Worm (Caenorhabditis elegans) whole organism, L1 larva: ENCODE results near the gene T27E7.9.
A peak's percentile ranks its signal among the peaks of the same experiment; 100 is the strongest.

ENCODE experiments used
- C04F5.9 ChIP-seq: sonication (generic microtip); optimal IDR thresholded peaks from 2 replicates; lab custom pipeline; 2016; ENCODE audit warnings: missing genetic modification characterization, missing compliant biosample characterization
- C16A3.4 ChIP-seq: fragments of 150-350 bp; optimal IDR thresholded peaks from 2 replicates; lab custom pipeline; 2014; ENCODE audit warnings: missing biosample characterization, missing genetic modification characterization
- C34B4.2 ChIP-seq: sonication (generic microtip); optimal IDR thresholded peaks from 2 replicates; lab custom pipeline; 2017; ENCODE audit warnings: mild to moderate bottlenecking, missing genetic modification characterization, missing compliant biosample characterization
- F16B12.6 ChIP-seq: fragments of 150-350 bp; optimal IDR thresholded peaks from 2 replicates; lab custom pipeline; 2014; ENCODE audit warnings: missing biosample characterization, missing genetic modification characterization
- alr-1 ChIP-seq: fragments of 200-800 bp; sonication (Bioruptor generic); optimal IDR thresholded peaks from 2 replicates; lab custom pipeline; 2018; ENCODE audit warnings: borderline replicate concordance, mild to moderate bottlenecking, missing genetic modification characterization, missing compliant biosample characterization
- aly-2 ChIP-seq: fragments of 150-350 bp; optimal IDR thresholded peaks from 2 replicates; lab custom pipeline; 2014; ENCODE audit warnings: missing biosample characterization, missing genetic modification characterization
- ceh-63 ChIP-seq: fragments of 200-800 bp; sonication (Bioruptor generic); optimal IDR thresholded peaks from 2 replicates; lab custom pipeline; 2018; ENCODE audit warnings: mild to moderate bottlenecking, missing genetic modification characterization, missing compliant biosample characterization
- ceh-8 ChIP-seq: fragments of 200-800 bp; sonication (Bioruptor generic); optimal IDR thresholded peaks from 2 replicates; lab custom pipeline; 2018; ENCODE audit warnings: mild to moderate bottlenecking, missing genetic modification characterization, moderate library complexity, missing compliant biosample characterization
- ceh-82 ChIP-seq, 3 experiments: fragments of 150-350 bp in 1 of 3; sonication (generic microtip) in 2 of 3; optimal IDR thresholded peaks; 2 replicates each; lab custom pipeline; 2014 to 2017; ENCODE audit warnings: missing biosample characterization in 3 of 3, missing genetic modification characterization in 3 of 3
- ceh-88 ChIP-seq: fragments of 200-800 bp; sonication (Bioruptor generic); IDR thresholded peaks from 2 replicates; pipeline ENCODE4 v1.3.6; 2022; ENCODE audit warnings: missing genetic modification characterization, missing compliant biosample characterization
- ceh-90 ChIP-seq: sonication (generic microtip); optimal IDR thresholded peaks from 2 replicates; lab custom pipeline; 2016; ENCODE audit warnings: missing genetic modification characterization, missing compliant biosample characterization
- ces-1 ChIP-seq: fragments of 150-350 bp; optimal IDR thresholded peaks from 2 replicates; lab custom pipeline; 2014; ENCODE audit warnings: missing biosample characterization, missing genetic modification reagents, missing genetic modification characterization
- efl-1 ChIP-seq, 4 experiments: fragments of 150-350 bp; optimal IDR thresholded peaks in 3 of 4; peaks in 1 of 4; 1 replicate in 1 of 4; 2 replicates in 3 of 4; lab custom pipeline; 2014; ENCODE audit warnings: missing biosample characterization in 2 of 4, missing genetic modification characterization in 2 of 4, missing genetic modification reagents in 2 of 4
- egl-13 ChIP-seq: sonication (generic microtip); optimal IDR thresholded peaks from 2 replicates; lab custom pipeline; 2016; ENCODE audit warnings: missing genotype, missing genetic modification reagents, missing genetic modification characterization, missing compliant biosample characterization
- egl-27 ChIP-seq, 2 experiments: fragments of 150-350 bp in 1 of 2; sonication (generic microtip); optimal IDR thresholded peaks; 3 replicates each; lab custom pipeline; 2017 to 2018; ENCODE audit warnings: missing biosample characterization in 2 of 2, missing genetic modification characterization in 2 of 2, missing genetic modification reagents in 2 of 2
- elt-2 ChIP-seq: sonication (generic microtip); optimal IDR thresholded peaks from 2 replicates; lab custom pipeline; 2016; ENCODE audit warnings: missing genetic modification characterization, mild to moderate bottlenecking, inconsistent platforms, missing compliant biosample characterization, missing genetic modification reagents
- elt-3 ChIP-seq, 6 experiments: fragments of 150-350 bp in 1 of 6; sonication (generic microtip); optimal IDR thresholded peaks; 2 replicates each; lab custom pipeline; 2017 to 2018; ENCODE audit warnings: missing biosample characterization in 6 of 6, missing genetic modification characterization in 6 of 6, inconsistent platforms in 1 of 6
- ets-5 ChIP-seq: fragments of 200-800 bp; sonication (Bioruptor generic); IDR thresholded peaks from 2 replicates; pipeline ENCODE4 v1.3.6; 2022; ENCODE audit warnings: missing genetic modification characterization, missing compliant biosample characterization
- fos-1 ChIP-seq: fragments of 150-350 bp; optimal IDR thresholded peaks from 2 replicates; lab custom pipeline; 2014; ENCODE audit warnings: missing biosample characterization, missing genetic modification characterization
- grh-1 ChIP-seq: fragments of 200-800 bp; sonication (Bioruptor generic); IDR thresholded peaks from 2 replicates; pipeline ENCODE4 v1.3.6; 2022; ENCODE audit warnings: missing genetic modification reagents, missing genetic modification characterization, missing compliant biosample characterization
- hlh-17 ChIP-seq: fragments of 200-800 bp; sonication (Bioruptor generic); optimal IDR thresholded peaks from 2 replicates; lab custom pipeline; 2018; ENCODE audit warnings: missing genetic modification characterization, mild to moderate bottlenecking, missing compliant biosample characterization, moderate library complexity, borderline replicate concordance
- hlh-4 ChIP-seq: sonication (generic microtip); optimal IDR thresholded peaks from 2 replicates; lab custom pipeline; 2016; ENCODE audit warnings: mild to moderate bottlenecking, missing genetic modification characterization, missing compliant biosample characterization
- isw-1 ChIP-seq: fragments of 200-800 bp; sonication (Bioruptor generic); IDR thresholded peaks from 2 replicates; pipeline ENCODE4 v1.3.6; 2022; ENCODE audit warnings: missing genetic modification characterization, missing compliant biosample characterization
- lin-14 ChIP-seq: fragments of 200-800 bp; sonication (Bioruptor generic); optimal IDR thresholded peaks from 2 replicates; lab custom pipeline; 2018; ENCODE audit warnings: mild to moderate bottlenecking, missing genetic modification characterization, moderate library complexity, missing compliant biosample characterization
- lir-3 ChIP-seq: sonication (generic microtip); optimal IDR thresholded peaks from 2 replicates; lab custom pipeline; 2016; ENCODE audit warnings: mild to moderate bottlenecking, missing genetic modification characterization, moderate library complexity, missing compliant biosample characterization; ENCODE audit not compliant: poor library complexity
- lsy-2 ChIP-seq, 2 experiments: fragments of 150-350 bp; optimal IDR thresholded peaks; 2 replicates each; lab custom pipeline; 2014; ENCODE audit warnings: missing biosample characterization in 2 of 2, missing genetic modification characterization in 2 of 2
- mdl-1 ChIP-seq, 2 experiments: fragments of 150-350 bp; optimal IDR thresholded peaks; 2 replicates each; lab custom pipeline; 2014 to 2017; ENCODE audit warnings: missing biosample characterization in 2 of 2, missing genetic modification characterization in 2 of 2, inconsistent platforms in 1 of 2
- mef-2 ChIP-seq: fragments of 150-350 bp; optimal IDR thresholded peaks from 2 replicates; lab custom pipeline; 2014; ENCODE audit warnings: missing biosample characterization, missing genetic modification characterization
- mep-1 ChIP-seq: fragments of 150-350 bp; optimal IDR thresholded peaks from 2 replicates; lab custom pipeline; 2014; ENCODE audit warnings: missing biosample characterization, missing genetic modification characterization
- nhr-11 ChIP-seq: fragments of 150-350 bp; optimal IDR thresholded peaks from 2 replicates; lab custom pipeline; 2014; ENCODE audit warnings: missing biosample characterization, missing genetic modification characterization
- nhr-12 ChIP-seq: sonication (generic microtip); optimal IDR thresholded peaks from 2 replicates; lab custom pipeline; 2017; ENCODE audit warnings: missing biosample characterization, missing genetic modification characterization
- nhr-20 ChIP-seq: sonication (generic microtip); optimal IDR thresholded peaks from 2 replicates; lab custom pipeline; 2016; ENCODE audit warnings: mild to moderate bottlenecking, missing genetic modification characterization, missing compliant biosample characterization
- nhr-237 ChIP-seq: fragments of 150-350 bp; optimal IDR thresholded peaks from 2 replicates; lab custom pipeline; 2014; ENCODE audit warnings: missing biosample characterization, missing genetic modification characterization
- nhr-47 ChIP-seq: sonication (generic microtip); optimal IDR thresholded peaks from 2 replicates; lab custom pipeline; 2016; ENCODE audit warnings: mild to moderate bottlenecking, missing genetic modification characterization, moderate library complexity, missing compliant biosample characterization
- nhr-76 ChIP-seq: sonication (generic microtip); optimal IDR thresholded peaks from 2 replicates; lab custom pipeline; 2017; ENCODE audit warnings: missing biosample characterization, missing genetic modification characterization
- nhr-77 ChIP-seq: fragments of 150-350 bp; optimal IDR thresholded peaks from 2 replicates; lab custom pipeline; 2014; ENCODE audit warnings: missing biosample characterization, missing genetic modification characterization
- nhr-85 ChIP-seq: sonication (generic microtip); peaks from one replicate; lab custom pipeline; 2016; ENCODE audit warnings: missing genetic modification characterization, inconsistent platforms, missing compliant biosample characterization
- pag-3 ChIP-seq: sonication (generic microtip); optimal IDR thresholded peaks from 2 replicates; lab custom pipeline; 2017; ENCODE audit warnings: missing genetic modification characterization, mild to moderate bottlenecking, missing compliant biosample characterization, antibody characterized with exemption, borderline replicate concordance; ENCODE audit not compliant: insufficient read depth
- pqm-1 ChIP-seq: sonication (generic microtip); optimal IDR thresholded peaks from 3 replicates; lab custom pipeline; 2017; ENCODE audit warnings: missing biosample characterization, missing genetic modification characterization
- rnt-1 ChIP-seq: sonication (generic microtip); optimal IDR thresholded peaks from 2 replicates; lab custom pipeline; 2016; ENCODE audit warnings: mild to moderate bottlenecking, missing genetic modification characterization, moderate library complexity, missing compliant biosample characterization
- snu-23 ChIP-seq: sonication (generic microtip); optimal IDR thresholded peaks from 2 replicates; lab custom pipeline; 2016; ENCODE audit warnings: missing genetic modification characterization, missing compliant biosample characterization
- sox-4 ChIP-seq: sonication (generic microtip); optimal IDR thresholded peaks from 2 replicates; lab custom pipeline; 2016; ENCODE audit warnings: missing genetic modification characterization, missing compliant biosample characterization
- sptf-1 ChIP-seq: fragments of 150-350 bp; optimal IDR thresholded peaks from 2 replicates; lab custom pipeline; 2014; ENCODE audit warnings: missing biosample characterization, missing genetic modification characterization
- sup-37 ChIP-seq: fragments of 200-800 bp; sonication (Bioruptor generic); optimal IDR thresholded peaks from 2 replicates; lab custom pipeline; 2018; ENCODE audit warnings: mild to moderate bottlenecking, missing genetic modification characterization, missing compliant biosample characterization
- swsn-7 ChIP-seq: sonication (generic microtip); optimal IDR thresholded peaks from 2 replicates; lab custom pipeline; 2016; ENCODE audit warnings: missing genetic modification characterization, missing compliant biosample characterization
- tbx-2 ChIP-seq: sonication (generic microtip); optimal IDR thresholded peaks from 2 replicates; lab custom pipeline; 2016; ENCODE audit warnings: missing genetic modification characterization, missing compliant biosample characterization
- unc-62 ChIP-seq: fragments of 150-350 bp; optimal IDR thresholded peaks from 2 replicates; lab custom pipeline; 2014; ENCODE audit warnings: missing biosample characterization, missing genetic modification reagents, missing genetic modification characterization
- vab-15 ChIP-seq: sonication (generic microtip); optimal IDR thresholded peaks from 2 replicates; lab custom pipeline; 2017; ENCODE audit warnings: missing genotype, mild to moderate bottlenecking, missing genetic modification characterization, missing compliant biosample characterization
- zag-1 ChIP-seq: fragments of 150-350 bp; optimal IDR thresholded peaks from 2 replicates; lab custom pipeline; 2014; ENCODE audit warnings: missing biosample characterization, missing genetic modification characterization
- ztf-4 ChIP-seq: fragments of 150-350 bp; optimal IDR thresholded peaks from 2 replicates; lab custom pipeline; 2014; ENCODE audit warnings: missing biosample characterization, missing genetic modification characterization

T27E7.9 gene

ce11 chrIV:14549308-14549707, at the start of gene T27E7.9:
Gene T27E7.9 (minus strand): TSS chrIV:14549408.
- no peak for TF ChIP-seq C16A3.4 (tag; lab: Kevin White, UChicago)
- TF ChIP-seq aly-2 (tag; lab: Kevin White, UChicago), result no peak
- no peak for TF ChIP-seq zag-1
- TF ChIP-seq nhr-11 (tag; lab: Kevin White, UChicago), result no peak
- TF ChIP-seq snu-23 (GFP tag; lab: Kevin White, UChicago), result no peak
- TF ChIP-seq rnt-1, result no peak
- TF ChIP-seq ets-5 (GFP tag; lab: Robert Waterston, UW), result no peak
- TF ChIP-seq sptf-1 (tag; lab: Kevin White, UChicago), result no peak
- no peak for TF ChIP-seq mef-2 (tag; lab: Kevin White, UChicago)
- TF ChIP-seq ceh-63 (GFP tag; lab: Kevin White, UChicago), result no peak

- TF ChIP-seq hlh-4 (tag; lab: Kevin White, UChicago), result no peak
- no peak for TF ChIP-seq nhr-12
- no peak for TF ChIP-seq C34B4.2 (tag; lab: Kevin White, UChicago)
- peak; percentile 27 for TF ChIP-seq swsn-7 (tag; lab: Kevin White, UChicago)
- TF ChIP-seq elt-3 (tag; optimal IDR thresholded peaks at IDR 0.05; lab: Kevin White, UChicago), result peak; percentile 94 to 99 (median 98)
- TF ChIP-seq nhr-237, result peak; percentile 31
- no peak for TF ChIP-seq alr-1
- peak; percentile 82 for TF ChIP-seq vab-15
- peak; percentile 84 for TF ChIP-seq nhr-77 (tag; lab: Kevin White, UChicago)
- TF ChIP-seq hlh-17 (GFP tag; lab: Kevin White, UChicago), result no peak
- peak; percentile 65 for TF ChIP-seq nhr-76 (tag; lab: Kevin White, UChicago)
- no peak for TF ChIP-seq ets-5 (GFP tag; lab: Robert Waterston, UW)
- TF ChIP-seq ceh-8 (GFP tag; lab: Kevin White, UChicago), result no peak
- TF ChIP-seq sup-37 (GFP tag; lab: Kevin White, UChicago), result no peak
- TF ChIP-seq pqm-1, result peak; percentile 86
- no peak for TF ChIP-seq isw-1 (GFP tag; lab: Robert Waterston, UW)
- peak; percentile 83 to 87 for TF ChIP-seq egl-27 (tag; optimal IDR thresholded peaks at IDR 0.05; lab: Kevin White, UChicago)
- no peak for TF ChIP-seq ces-1 (GFP tag; lab: Kevin White, UChicago)
- TF ChIP-seq egl-13, result no peak
- TF ChIP-seq tbx-2 (tag; lab: Kevin White, UChicago), result peak; percentile 86
- TF ChIP-seq ceh-90 (tag; lab: Kevin White, UChicago), result no peak
- no peak for TF ChIP-seq C04F5.9
- TF ChIP-seq ceh-88 (GFP tag; lab: Robert Waterston, UW), result peak; percentile 45; the same call in 1 of the 2 replicates
- TF ChIP-seq lin-14 (GFP tag; lab: Kevin White, UChicago), result peak; percentile 94
- TF ChIP-seq lsy-2 (tag; optimal IDR thresholded peaks at IDR 0.05; lab: Kevin White, UChicago), result peak; percentile 76 to 94
- peak; percentile 71 for TF ChIP-seq ztf-4
- TF ChIP-seq rnt-1, result no peak
- TF ChIP-seq efl-1 (optimal IDR thresholded peaks at IDR 0.05; lab: Kevin White, UChicago), result peak; percentile 7 to 37
- peak in 1 of 2 experiments; percentile 94 for TF ChIP-seq efl-1 (GFP tag; optimal IDR thresholded peaks at IDR 0.05 in 1 of 2; lab: Kevin White, UChicago)
- TF ChIP-seq unc-62 (GFP tag; lab: Kevin White, UChicago), result no peak
- TF ChIP-seq fos-1 (tag; lab: Kevin White, UChicago), result peak; percentile 59
- TF ChIP-seq sox-4, result no peak
- peak; percentile 80 for TF ChIP-seq grh-1 (GFP tag; lab: Robert Waterston, UW)
- TF ChIP-seq lir-3 (tag; lab: Kevin White, UChicago), result no peak
- peak; percentile 81 for TF ChIP-seq nhr-47 (tag; lab: Kevin White, UChicago)
- peak; percentile 99 for TF ChIP-seq elt-2 (tag; lab: Kevin White, UChicago)
- peak; percentile 64 for TF ChIP-seq pag-3
- TF ChIP-seq nhr-85 (tag; lab: Kevin White, UChicago), result peak; percentile 100
- TF ChIP-seq aly-2 (tag; lab: Kevin White, UChicago), result no peak
- peak in 1 of 3 experiments; percentile 28 for TF ChIP-seq ceh-82 (tag; optimal IDR thresholded peaks at IDR 0.05; lab: Kevin White, UChicago)
- peak; percentile 48 for TF ChIP-seq C16A3.4 (tag; lab: Kevin White, UChicago)
- TF ChIP-seq nhr-20 (tag; lab: Kevin White, UChicago), result peak; percentile 100
- TF ChIP-seq mep-1 (tag; lab: Kevin White, UChicago), result peak; percentile 78
- TF ChIP-seq F16B12.6 (tag; lab: Kevin White, UChicago), result no peak
- peak; percentile 65 to 90 for TF ChIP-seq mdl-1 (tag; optimal IDR thresholded peaks at IDR 0.05; lab: Kevin White, UChicago)
Measured at ce11 chrIV:14594249-14594648, 45.0 kb upstream of the T27E7.9 start.
